Fruit fly (Drosophila melanogaster): Measurements from ENCODE around the gene mtDNA-helicase.

Gene mtDNA-helicase

DNA sequence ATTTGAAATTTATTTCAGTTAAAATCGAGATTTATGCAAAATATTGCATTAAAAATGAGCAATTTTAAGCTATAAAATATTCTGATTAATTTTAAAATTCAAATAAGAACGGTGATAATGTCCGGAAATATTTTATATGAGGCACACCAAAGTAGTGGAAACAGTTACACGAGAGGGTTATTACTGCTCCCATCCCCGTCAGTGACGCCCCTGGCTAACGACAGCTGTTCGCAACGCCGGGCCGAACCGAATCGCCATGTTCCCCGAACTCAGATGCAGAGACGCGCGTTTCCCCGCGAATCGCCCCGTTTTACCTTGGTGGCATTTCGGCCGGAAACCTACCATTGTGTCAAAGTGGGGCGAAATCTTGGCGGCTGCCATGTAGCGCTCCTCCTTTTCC lies 18.5 kb upstream of the mtDNA-helicase start (continued):
- no peak for TF ChIP-seq CG8944 (GFP tag; optimal IDR thresholded peaks at IDR 0.05)
- no peak for TF ChIP-seq E2f1 (GFP tag; IDR thresholded peaks at IDR 0.05)
- no peak for TF ChIP-seq Dref (GFP tag; IDR thresholded peaks at IDR 0.05)
- no peak for TF ChIP-seq CG3065 (GFP tag; optimal IDR thresholded peaks at IDR 0.05)
- TF ChIP-seq Nf-YA (GFP tag; IDR thresholded peaks at IDR 0.05) = no peak
- TF ChIP-seq al (GFP tag; IDR thresholded peaks at IDR 0.05) = 0 out of 2 replicates have a peak, but pooled peaks have one; percentile 8
- TF ChIP-seq CG17802 (tag; optimal IDR thresholded peaks at IDR 0.05) = no peak
- TF ChIP-seq otp (GFP tag; IDR thresholded peaks at IDR 0.05) = no peak
- no peak for TF ChIP-seq ato (GFP tag; IDR thresholded peaks at IDR 0.05; ENCODE audit: partially characterized antibody)
- no peak for TF ChIP-seq Jarid2 (GFP tag; optimal IDR thresholded peaks at IDR 0.05)
- peak; percentile 66 for TF ChIP-seq CG5953 (GFP tag; IDR thresholded peaks at IDR 0.05)
- no peak for TF ChIP-seq inv (GFP tag; IDR thresholded peaks at IDR 0.05; ENCODE audit: partially characterized antibody)
- TF ChIP-seq CG9817 (tag; optimal IDR thresholded peaks at IDR 0.05) = no peak
- no peak for TF ChIP-seq H15 (GFP tag; IDR thresholded peaks at IDR 0.05)
- TF ChIP-seq emc (GFP tag; optimal IDR thresholded peaks at IDR 0.05) = no peak
- TF ChIP-seq ems (GFP tag; optimal IDR thresholded peaks at IDR 0.05) = peak; percentile 9
- TF ChIP-seq CG7786 (GFP tag; optimal IDR thresholded peaks at IDR 0.05) = no peak
- peak; percentile 28 for TF ChIP-seq CG12659 (GFP tag; optimal IDR thresholded peaks at IDR 0.05)
- TF ChIP-seq CG34422 (GFP tag; IDR thresholded peaks at IDR 0.05) = peak; percentile 62; the same call in 1 of the 3 replicates
- TF ChIP-seq ftz-f1 (GFP tag; optimal IDR thresholded peaks at IDR 0.05) = no peak
- TF ChIP-seq Sox100B (GFP tag; optimal IDR thresholded peaks at IDR 0.05) = no peak
- TF ChIP-seq CG2712 (tag; optimal IDR thresholded peaks at IDR 0.05) = no peak
- peak; percentile 10 for TF ChIP-seq gem (tag; optimal IDR thresholded peaks at IDR 0.05)
- TF ChIP-seq CG6254 (GFP tag; optimal IDR thresholded peaks at IDR 0.05) = no peak
- no peak for TF ChIP-seq CG10267 (tag; optimal IDR thresholded peaks at IDR 0.05)
- TF ChIP-seq CG12391 (tag; optimal IDR thresholded peaks at IDR 0.05) = no peak
- TF ChIP-seq Oaz (GFP tag; IDR thresholded peaks at IDR 0.05) = no peak
- TF ChIP-seq CG17568 (GFP tag; optimal IDR thresholded peaks at IDR 0.05) = no peak
- TF ChIP-seq hth (optimal IDR thresholded peaks at IDR 0.05) = no peak
- TF ChIP-seq fru (optimal IDR thresholded peaks at IDR 0.05) = no peak
- no peak for TF ChIP-seq disco-r (GFP tag; optimal IDR thresholded peaks at IDR 0.05)
- TF ChIP-seq Optix (GFP tag; IDR thresholded peaks at IDR 0.05) = peak; percentile 24; the same call in 1 of the 3 replicates
- no peak for TF ChIP-seq Dip2 (GFP tag; IDR thresholded peaks at IDR 0.05)
- TF ChIP-seq CG2129 (GFP tag; IDR thresholded peaks at IDR 0.05; ENCODE audit: partially characterized antibody) = no peak
- no peak for TF ChIP-seq CG31224 (GFP tag; IDR thresholded peaks at IDR 0.05)
- no peak for TF ChIP-seq CG14710 (tag; optimal IDR thresholded peaks at IDR 0.05)
- TF ChIP-seq NC2β (GFP tag; optimal IDR thresholded peaks at IDR 0.05) = no peak
- TF ChIP-seq slp2 (GFP tag; optimal IDR thresholded peaks at IDR 0.05) = no peak
- TF ChIP-seq CG5245 (GFP tag; optimal IDR thresholded peaks at IDR 0.05) = no peak
- TF ChIP-seq CG17186 (GFP tag; optimal IDR thresholded peaks at IDR 0.05) = no peak
- no peak for TF ChIP-seq vfl (GFP tag; optimal IDR thresholded peaks at IDR 0.05)
- no peak for TF ChIP-seq gt (GFP tag; IDR thresholded peaks at IDR 0.05)
- TF ChIP-seq Ets65A (GFP tag) = no peak
- TF ChIP-seq tgo (GFP tag; IDR thresholded peaks at IDR 0.05) = peak; percentile 37; the same call in 1 of the 3 replicates
- TF ChIP-seq ac (GFP tag; optimal IDR thresholded peaks at IDR 0.05) = no peak
- TF ChIP-seq CG6654 (GFP tag; optimal IDR thresholded peaks at IDR 0.05) = no peak
- no peak for TF ChIP-seq D19A (tag; optimal IDR thresholded peaks at IDR 0.05)
- no peak for TF ChIP-seq CG31388 (GFP tag; optimal IDR thresholded peaks at IDR 0.05)
- no peak for TF ChIP-seq sr (GFP tag; IDR thresholded peaks at IDR 0.05)
- TF ChIP-seq ci (GFP tag; IDR thresholded peaks at IDR 0.05) = peak; percentile 73; the same call in 2 of the 3 replicates
- no peak for TF ChIP-seq CG33557 (GFP tag; optimal IDR thresholded peaks at IDR 0.05)
- no peak for TF ChIP-seq Mad (GFP tag; optimal IDR thresholded peaks at IDR 0.05)
- TF ChIP-seq Fer3 (tag; optimal IDR thresholded peaks at IDR 0.05) = no peak

Data from whole organism, embryonic.